Fruit fly (Drosophila melanogaster) whole organism: ENCODE measurements around the gene Exd2.

ENCODE experiments used
- CG8478 ChIP-seq: fragments of >200 bp; optimal IDR thresholded peaks from 2 replicates; lab custom pipeline; 2018; ENCODE audit warnings: inconsistent platforms
- Dll ChIP-seq: fragments of >200 bp; optimal IDR thresholded peaks from 2 replicates; lab custom pipeline; 2017
- EcR ChIP-seq, 2 experiments: fragments of >200 bp; optimal IDR thresholded peaks; 2 replicates each; lab custom pipeline; 2017; ENCODE audit warnings: missing biosample characterization in 2 of 2, missing genetic modification characterization in 2 of 2, missing genetic modification reagents in 2 of 2
- pan ChIP-seq: fragments of >200 bp; optimal IDR thresholded peaks from 2 replicates; lab custom pipeline; 2017
- psq ChIP-seq: fragments of >200 bp; optimal IDR thresholded peaks from 2 replicates; lab custom pipeline; 2017
- usp ChIP-seq: fragments of >200 bp; optimal IDR thresholded peaks from 2 replicates; lab custom pipeline; 2017; ENCODE audit warnings: missing biosample characterization, missing genetic modification characterization, mixed read lengths

DNA sequence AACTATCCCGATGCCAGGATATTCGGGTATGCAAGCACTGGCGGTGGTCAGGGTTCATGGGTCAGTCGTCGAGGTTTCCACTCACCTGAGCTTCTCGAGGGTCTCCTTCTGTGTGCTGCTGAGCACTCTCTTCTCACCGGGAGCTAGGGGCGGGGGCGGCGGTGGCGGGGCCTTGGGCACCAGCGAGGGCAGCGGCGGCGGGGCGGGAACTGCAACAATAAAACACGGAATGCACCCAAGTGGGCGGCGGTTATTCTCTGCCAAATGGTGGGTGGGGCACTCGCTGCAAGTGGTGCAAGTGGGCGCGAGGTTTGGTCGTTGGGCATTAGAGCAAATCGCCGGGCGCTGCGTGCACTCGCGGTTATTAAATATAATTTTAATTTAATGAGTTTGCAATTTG, 5.5 kb upstream of the Exd2 start:
- TF ChIP-seq psq (lab: Kevin White, UChicago) = no peak
- no peak for TF ChIP-seq EcR (GFP tag; optimal IDR thresholded peaks at IDR 0.05; lab: Kevin White, UChicago)
- TF ChIP-seq CG8478 (lab: Kevin White, UChicago) = no peak
- TF ChIP-seq usp = no peak
- no peak for TF ChIP-seq pan (lab: Kevin White, UChicago)
- TF ChIP-seq Dll = no peak
